Worm (Caenorhabditis elegans): ENCODE data around the gene ctsa-1.2.

- TF ChIP-seq ces-1 (GFP tag; optimal IDR thresholded peaks at IDR 0.05) (no peak), snpc-4 (tag; optimal IDR thresholded peaks at IDR 0.05) (no peak), ztf-11 (tag; optimal IDR thresholded peaks at IDR 0.05) (no peak), skn-1 (tag; optimal IDR thresholded peaks at IDR 0.05) (no peak), C34B4.2 (tag; optimal IDR thresholded peaks at IDR 0.05) (no peak), ama-1 (optimal IDR thresholded peaks at IDR 0.05) (no peak), blmp-1 (tag; optimal IDR thresholded peaks at IDR 0.05) (peak; percentile 46)
Observed at ce11 chrII:11748494-11748893, 9.3 kb downstream of the ctsa-1.2 start, which contains the start of the genes F44E5.17 and gpb-1.

Measured in whole organism, L1 larva.